Fruit fly (Drosophila melanogaster): ENCODE results near the gene CG33235.

DNA sequence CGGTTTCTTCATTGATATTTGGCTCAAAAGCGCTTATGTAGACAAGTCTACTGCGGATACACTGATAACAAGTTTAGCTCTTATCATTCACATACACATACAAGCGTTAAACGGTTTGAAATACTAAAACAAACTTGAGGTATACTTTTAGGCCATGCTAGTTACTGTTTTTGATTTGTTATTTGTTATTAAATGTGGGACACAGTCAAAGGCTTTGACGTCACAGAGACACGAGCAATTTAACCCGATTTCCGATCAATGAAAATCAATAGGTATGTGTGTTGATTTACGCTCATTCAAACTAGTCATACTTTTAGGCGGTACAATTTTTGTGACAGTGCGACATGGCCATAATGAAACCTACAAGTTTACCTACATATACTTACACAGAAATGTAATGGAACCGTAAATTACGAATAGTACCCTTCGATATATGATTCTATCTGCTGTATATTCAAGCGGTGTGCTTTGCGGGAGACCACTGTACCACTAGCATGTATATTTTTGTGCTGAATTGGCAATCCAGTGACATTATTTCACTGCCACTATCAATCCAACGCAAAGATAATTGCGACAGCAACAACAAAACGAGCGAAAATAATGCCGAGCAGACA is 44.5 kb downstream of the CG33235 start:
- TF ChIP-seq h (optimal IDR thresholded peaks at IDR 0.05) (no peak), Myc (optimal IDR thresholded peaks at IDR 0.05) (no peak), ttk (optimal IDR thresholded peaks at IDR 0.05) (no peak)
